ENCODE assay signal across 8 worm cellular contexts in the genomic region with DNA sequence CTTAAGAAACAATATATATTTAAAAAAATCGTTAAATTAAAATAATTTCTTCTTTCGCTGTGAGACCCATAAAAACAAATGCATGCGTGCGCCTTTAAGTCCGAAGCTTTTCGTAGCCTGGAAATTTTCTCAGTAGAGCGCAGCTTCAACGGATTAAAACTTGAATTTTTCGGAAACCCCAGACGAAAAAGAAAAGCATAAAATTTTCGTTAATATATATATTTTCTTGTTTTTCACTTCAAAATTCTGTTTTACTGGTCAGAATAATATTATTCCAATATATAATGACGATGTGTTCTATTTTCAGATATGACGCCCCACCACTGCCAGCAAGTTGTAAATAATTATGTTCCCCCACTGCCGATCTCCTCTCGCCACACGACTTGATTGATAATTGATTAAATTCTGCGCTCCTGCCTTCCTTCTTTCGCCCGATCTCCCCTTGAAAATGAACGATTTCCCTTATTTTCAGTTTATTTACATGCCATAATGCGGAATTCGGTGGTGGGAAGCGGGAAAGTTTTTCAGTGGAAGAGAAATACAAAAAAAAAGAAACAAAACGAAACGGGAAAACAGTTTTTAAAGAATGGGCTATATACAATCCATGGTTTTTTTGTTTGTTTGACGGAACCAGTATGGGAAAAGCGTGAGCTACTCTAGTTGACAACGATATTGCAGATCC.
TF ChIP-seq lines count a peak whose summit lies in the region.

No protein-coding gene starts in this region.

TF ChIP-seq in whole organism, L1 larva, 84 proteins besides CTCF, POLR2A, EP300 and RAD21 (continues in another document):
- TF ChIP-seq mdl-1 (tag; optimal IDR thresholded peaks at IDR 0.05; lab: Kevin White, UChicago) (no peak), mab-9 (GFP tag; IDR thresholded peaks at IDR 0.05; lab: Robert Waterston, UW) (no peak), nhr-77 (tag; optimal IDR thresholded peaks at IDR 0.05; lab: Kevin White, UChicago) (no peak), F16B12.6 (tag; optimal IDR thresholded peaks at IDR 0.05; lab: Kevin White, UChicago) (no peak), hlh-17 (GFP tag; optimal IDR thresholded peaks at IDR 0.05; lab: Kevin White, UChicago; ENCODE audit: borderline replicate concordance) (no peak), sup-37 (GFP tag; optimal IDR thresholded peaks at IDR 0.05; lab: Kevin White, UChicago) (peak; percentile 42), pax-3 (tag; optimal IDR thresholded peaks at IDR 0.05; lab: Kevin White, UChicago) (peak; percentile 28), tbx-2 (tag; optimal IDR thresholded peaks at IDR 0.05; lab: Kevin White, UChicago) (peak; percentile 17), ceh-90 (tag; optimal IDR thresholded peaks at IDR 0.05; lab: Kevin White, UChicago) (no peak), elt-3 (tag; optimal IDR thresholded peaks at IDR 0.05; lab: Kevin White, UChicago) (no peak)

TF ChIP-seq in whole organism, L2 larva, 48 proteins besides CTCF, POLR2A, EP300 and RAD21 (continues in another document):
- TF ChIP-seq egl-27 (tag; optimal IDR thresholded peaks at IDR 0.05; lab: Kevin White, UChicago) (no peak), ztf-11 (tag; optimal IDR thresholded peaks at IDR 0.05; lab: Kevin White, UChicago) (no peak), R02D3.7 (tag; optimal IDR thresholded peaks at IDR 0.05; lab: Kevin White, UChicago) (no peak), mab-5 (tag; optimal IDR thresholded peaks at IDR 0.05; lab: Kevin White, UChicago) (no peak), unc-39 (tag; optimal IDR thresholded peaks at IDR 0.05; lab: Kevin White, UChicago) (no peak), mbf-1 (tag; optimal IDR thresholded peaks at IDR 0.05; lab: Kevin White, UChicago) (no peak), nhr-11 (tag; optimal IDR thresholded peaks at IDR 0.05; lab: Kevin White, UChicago) (no peak), sem-4 (tag; optimal IDR thresholded peaks at IDR 0.05; lab: Kevin White, UChicago) (peak; percentile 36), C34F6.9 (tag; optimal IDR thresholded peaks at IDR 0.05; lab: Kevin White, UChicago) (peak; percentile 27), elt-1 (tag; optimal IDR thresholded peaks at IDR 0.05; lab: Kevin White, UChicago) (no peak), nhr-12 (tag; optimal IDR thresholded peaks at IDR 0.05; lab: Kevin White, UChicago) (no peak)

TF ChIP-seq in whole organism, L3 larva, 47 proteins besides CTCF, POLR2A, EP300 and RAD21 (continues in another document):
- TF ChIP-seq elt-2 (tag; optimal IDR thresholded peaks at IDR 0.05; lab: Kevin White, UChicago) = peak; percentile 40
- TF ChIP-seq sea-2 (GFP tag; optimal IDR thresholded peaks at IDR 0.05; lab: Kevin White, UChicago) = no peak
- TF ChIP-seq nhr-76 (tag; optimal IDR thresholded peaks at IDR 0.05; lab: Kevin White, UChicago) = no peak
- TF ChIP-seq unc-62 (GFP tag; optimal IDR thresholded peaks at IDR 0.05; lab: Kevin White, UChicago) = no peak
- TF ChIP-seq nhr-28 (tag; optimal IDR thresholded peaks at IDR 0.05; lab: Kevin White, UChicago) = no peak
- no peak for TF ChIP-seq ceh-9 (tag; optimal IDR thresholded peaks at IDR 0.05; lab: Kevin White, UChicago)
- no peak for TF ChIP-seq ztf-11 (tag; optimal IDR thresholded peaks at IDR 0.05; lab: Kevin White, UChicago)
- no peak for TF ChIP-seq snpc-4 (tag; optimal IDR thresholded peaks at IDR 0.05; lab: Kevin White, UChicago)
- TF ChIP-seq fos-1 (tag; optimal IDR thresholded peaks at IDR 0.05; lab: Kevin White, UChicago) = no peak
- peak; percentile 98 for TF ChIP-seq ama-1 (optimal IDR thresholded peaks at IDR 0.05; lab: Kevin White, UChicago)
- no peak for TF ChIP-seq lin-15B (tag; optimal IDR thresholded peaks at IDR 0.05; lab: Kevin White, UChicago)

TF ChIP-seq in whole organism, L4 larva, 104 proteins besides CTCF, POLR2A, EP300 and RAD21 (continues in another document):
- TF ChIP-seq Y48G9A.11 (GFP tag; IDR thresholded peaks at IDR 0.05; lab: Robert Waterston, UW) (no peak), nhr-41 (GFP tag; IDR thresholded peaks at IDR 0.05; lab: Robert Waterston, UW) (no peak), mdt-29 (GFP tag; IDR thresholded peaks at IDR 0.05; lab: Robert Waterston, UW) (no peak; the same call in none of the 2 replicates), ctbp-1 (GFP tag; IDR thresholded peaks at IDR 0.05; lab: Robert Waterston, UW) (0 out of 2 replicates have a peak, but pooled peaks have one; percentile 48), ceh-44 (GFP tag; IDR thresholded peaks at IDR 0.05; lab: Robert Waterston, UW) (no peak), unc-62 (GFP tag; optimal IDR thresholded peaks at IDR 0.05 in 1 of 2; lab: Kevin White, UChicago) (peak in 1 of 2 experiments; percentile 63), unc-62 (tag; optimal IDR thresholded peaks at IDR 0.05; lab: Kevin White, UChicago) (no peak), unc-130 (GFP tag; optimal IDR thresholded peaks at IDR 0.05; lab: Kevin White, UChicago) (peak; percentile 44), F49E8.2 (tag; optimal IDR thresholded peaks at IDR 0.05; lab: Kevin White, UChicago; ENCODE audit: borderline replicate concordance) (no peak), zip-11 (GFP tag; IDR thresholded peaks at IDR 0.05; lab: Robert Waterston, UW) (no peak)

TF ChIP-seq in whole organism, late embryonic, 69 proteins besides CTCF, POLR2A, EP300 and RAD21:
- TF ChIP-seq ceh-6 (GFP tag; optimal IDR thresholded peaks at IDR 0.05; lab: Kevin White, UChicago) (no peak), ceh-22 (tag; optimal IDR thresholded peaks at IDR 0.05; lab: Kevin White, UChicago) (no peak), hlh-13 (GFP tag; optimal IDR thresholded peaks at IDR 0.05; lab: Kevin White, UChicago) (no peak), ceh-9 (tag; optimal IDR thresholded peaks at IDR 0.05; lab: Kevin White, UChicago) (no peak), ets-4 (tag; optimal IDR thresholded peaks at IDR 0.05; lab: Kevin White, UChicago) (no peak), ama-1 (optimal IDR thresholded peaks at IDR 0.05; lab: Kevin White, UChicago) (peak; percentile 40)

TF ChIP-seq in whole organism, midembryonic, 9 proteins besides CTCF, POLR2A, EP300 and RAD21:
- TF ChIP-seq med-1 (GFP tag; optimal IDR thresholded peaks at IDR 0.05; lab: Kevin White, UChicago; ENCODE audit: insufficient read depth) = no peak
- TF ChIP-seq ztf-29 (GFP tag; IDR thresholded peaks at IDR 0.05; lab: Robert Waterston, UW) = 0 out of 2 replicates have a peak, but pooled peaks have one; percentile 17

TF ChIP-seq in whole organism, mixed stage, embryonic, 35 proteins besides CTCF, POLR2A, EP300 and RAD21:
- TF ChIP-seq sptf-1 (tag; optimal IDR thresholded peaks at IDR 0.05; lab: Kevin White, UChicago) (no peak), ceh-83 (GFP tag; optimal IDR thresholded peaks at IDR 0.05; lab: Kevin White, UChicago) (peak; percentile 6)
TF ChIP-seq in whole organism, mixed stage, embryonic: peak in this region for 1.

TF ChIP-seq in whole organism, young adult, 124 proteins besides CTCF, POLR2A, EP300 and RAD21 (continues in another document):
- TF ChIP-seq B0261.1 (tag; optimal IDR thresholded peaks at IDR 0.05; lab: Kevin White, UChicago) (no peak), akir-1 (GFP tag; optimal IDR thresholded peaks at IDR 0.05; lab: Kevin White, UChicago) (no peak), lin-35 (GFP tag; optimal IDR thresholded peaks at IDR 0.05; lab: Kevin White, UChicago) (peak in 2 of 3 experiments; percentile 53 to 73), Y53G8AR.9 (GFP tag; conservative IDR thresholded peaks at IDR 0.05; lab: Robert Waterston, UW) (peak; percentile 75), snpc-1.1 (tag; optimal IDR thresholded peaks at IDR 0.05; lab: Kevin White, UChicago; ENCODE audit: insufficient read depth) (peak; percentile 18), egl-44 (GFP tag; IDR thresholded peaks at IDR 0.05; lab: Robert Waterston, UW) (no peak), ztf-26 (tag; optimal IDR thresholded peaks at IDR 0.05; lab: Kevin White, UChicago) (peak; percentile 82), mxl-1 (tag; optimal IDR thresholded peaks at IDR 0.05; lab: Kevin White, UChicago) (no peak), rec-8 (tag; optimal IDR thresholded peaks at IDR 0.05; lab: Kevin White, UChicago) (peak; percentile 27 to 60), cebp-2 (GFP tag; IDR thresholded peaks at IDR 0.05; lab: Robert Waterston, UW) (no peak), F57C9.4 (tag; optimal IDR thresholded peaks at IDR 0.05; lab: Kevin White, UChicago) (peak; percentile 24), lin-54 (GFP tag; optimal IDR thresholded peaks at IDR 0.05; lab: Kevin White, UChicago) (peak; percentile 54), lag-1 (GFP tag; IDR thresholded peaks at IDR 0.05; lab: Robert Waterston, UW) (no peak), dox-1 (GFP tag; IDR thresholded peaks at IDR 0.05; lab: Robert Waterston, UW) (peak; percentile 60; the same call in 1 of the 2 replicates), pbrm-1 (GFP tag; IDR thresholded peaks at IDR 0.05; lab: Robert Waterston, UW) (no peak; the same call in 1 of the 2 replicates), tbx-9 (tag; optimal IDR thresholded peaks at IDR 0.05; lab: Kevin White, UChicago; ENCODE audit: borderline replicate concordance) (no peak), zim-3 (tag; optimal IDR thresholded peaks at IDR 0.05; lab: Kevin White, UChicago) (no peak), snpc-3.4 (tag; optimal IDR thresholded peaks at IDR 0.05; lab: Kevin White, UChicago) (no peak), aptf-3 (GFP tag; IDR thresholded peaks at IDR 0.05; lab: Robert Waterston, UW) (no peak), nhr-90 (tag; optimal IDR thresholded peaks at IDR 0.05; lab: Kevin White, UChicago) (peak; percentile 65), egrh-3 (GFP tag; IDR thresholded peaks at IDR 0.05; lab: Robert Waterston, UW) (peak; percentile 55), F49E8.2 (tag; optimal IDR thresholded peaks at IDR 0.05; lab: Kevin White, UChicago; ENCODE audit: insufficient read depth) (peak; percentile 67), ceh-27 (GFP tag; optimal IDR thresholded peaks at IDR 0.05; lab: Kevin White, UChicago) (peak; percentile 38), ztf-22 (GFP tag; optimal IDR thresholded peaks at IDR 0.05; lab: Kevin White, UChicago) (no peak), ceh-79 (tag; optimal IDR thresholded peaks at IDR 0.05; lab: Kevin White, UChicago) (peak; percentile 86), nfyb-1 (GFP tag; IDR thresholded peaks at IDR 0.05; lab: Robert Waterston, UW) (0 out of 2 replicates have a peak, but pooled peaks have one; percentile 21), F23B12.7 (tag; optimal IDR thresholded peaks at IDR 0.05; lab: Kevin White, UChicago; ENCODE audit: insufficient read depth) (no peak), F52B5.7 (tag; optimal IDR thresholded peaks at IDR 0.05; lab: Kevin White, UChicago) (peak; percentile 50), gei-17 (GFP tag; optimal IDR thresholded peaks at IDR 0.05; lab: Kevin White, UChicago) (no peak), B0336.3 (GFP tag; IDR thresholded peaks at IDR 0.05; lab: Robert Waterston, UW) (peak; percentile 85), hlh-12 (tag; optimal IDR thresholded peaks at IDR 0.05; lab: Kevin White, UChicago) (no peak), F55B11.4 (tag; optimal IDR thresholded peaks at IDR 0.05; lab: Kevin White, UChicago; ENCODE audit: borderline replicate concordance, insufficient read depth) (no peak), F22D6.2 (tag; optimal IDR thresholded peaks at IDR 0.05; lab: Kevin White, UChicago) (peak; percentile 16), sdz-38 (tag; optimal IDR thresholded peaks at IDR 0.05; lab: Kevin White, UChicago) (no peak)
